Worm (Caenorhabditis elegans): Measurements from ENCODE around the gene C34C6.10.

ce11 chrII:8743379-8744173 is 47.9 kb upstream of the C34C6.10 start, which contains the start of gene mak-1:
- TF ChIP-seq nhr-28 (tag; optimal IDR thresholded peaks at IDR 0.05), result no peak
- TF ChIP-seq nhr-76 (tag; optimal IDR thresholded peaks at IDR 0.05), result no peak
- TF ChIP-seq nhr-12 (tag; optimal IDR thresholded peaks at IDR 0.05), result no peak
- TF ChIP-seq mep-1 (tag; optimal IDR thresholded peaks at IDR 0.05), result no peak
- TF ChIP-seq ztf-11 (tag; optimal IDR thresholded peaks at IDR 0.05), result no peak
- TF ChIP-seq sptf-1 (tag; optimal IDR thresholded peaks at IDR 0.05), result no peak
- no peak for TF ChIP-seq ceh-83 (GFP tag; optimal IDR thresholded peaks at IDR 0.05)
- TF ChIP-seq snpc-4 (tag; optimal IDR thresholded peaks at IDR 0.05), result no peak
- no peak for TF ChIP-seq lsy-2 (tag; optimal IDR thresholded peaks at IDR 0.05)
- no peak for TF ChIP-seq ceh-39 (tag; optimal IDR thresholded peaks at IDR 0.05)
